Worm (Caenorhabditis elegans) whole organism, mixed stage, embryonic: ENCODE results near the gene chst-1.

ENCODE experiments used
- elt-3 ChIP-seq: fragments of 150-350 bp; optimal IDR thresholded peaks from 2 replicates; lab custom pipeline; 2014; ENCODE audit warnings: missing biosample characterization, missing genetic modification characterization
- flh-1 ChIP-seq: fragments of 200-800 bp; sonication (Bioruptor generic); optimal IDR thresholded peaks from 2 replicates; lab custom pipeline; 2018; ENCODE audit warnings: mild to moderate bottlenecking, missing genetic modification characterization, moderate library complexity, missing compliant biosample characterization
- nhr-237 ChIP-seq: fragments of 150-350 bp; optimal IDR thresholded peaks from 2 replicates; lab custom pipeline; 2014; ENCODE audit warnings: missing biosample characterization, missing genetic modification characterization
- nhr-28 ChIP-seq: fragments of 150-350 bp; optimal IDR thresholded peaks from 2 replicates; lab custom pipeline; 2014; ENCODE audit warnings: missing biosample characterization, missing genetic modification characterization

- TF ChIP-seq nhr-28 (tag; lab: Kevin White, UChicago) = no peak
- no peak for TF ChIP-seq elt-3
- no peak for TF ChIP-seq nhr-237 (tag; lab: Kevin White, UChicago)
- no peak for TF ChIP-seq flh-1 (GFP tag; lab: Kevin White, UChicago)
Measured at ce11 chrII:8144543-8144942, 37.8 kb upstream of the chst-1 start, which contains the start of gene F10B5.2.
